Worm (Caenorhabditis elegans) whole organism, early embryonic: ENCODE measurements around the gene cst-1.

ENCODE experiments used
- B0310.2 ChIP-seq: sonication (generic microtip); optimal IDR thresholded peaks from 2 replicates; lab custom pipeline; 2016; ENCODE audit warnings: mild to moderate bottlenecking, missing genetic modification characterization, missing compliant biosample characterization
- F13C5.2 ChIP-seq: sonication (generic microtip); optimal IDR thresholded peaks from 2 replicates; lab custom pipeline; 2017; ENCODE audit warnings: mild to moderate bottlenecking, missing genetic modification characterization, inconsistent platforms, missing compliant biosample characterization
- aly-1 ChIP-seq: sonication (generic microtip); optimal IDR thresholded peaks from 2 replicates; lab custom pipeline; 2016; ENCODE audit warnings: missing genetic modification characterization, missing compliant biosample characterization
- ama-1 ChIP-seq: fragments of 150-350 bp; optimal IDR thresholded peaks from 2 replicates; lab custom pipeline; 2014
- ceh-13 ChIP-seq: fragments of 200-800 bp; sonication (Bioruptor generic); optimal IDR thresholded peaks from 2 replicates; lab custom pipeline; 2018; ENCODE audit warnings: mild to moderate bottlenecking, missing genetic modification characterization, missing compliant biosample characterization
- ceh-36 ChIP-seq: sonication (generic microtip); optimal IDR thresholded peaks from 2 replicates; lab custom pipeline; 2016; ENCODE audit warnings: missing genetic modification characterization, inconsistent platforms, missing compliant biosample characterization
- ets-7 ChIP-seq: sonication (generic microtip); optimal IDR thresholded peaks from 2 replicates; lab custom pipeline; 2016; ENCODE audit warnings: missing genotype, missing genetic modification characterization, missing compliant biosample characterization
- flt-1 ChIP-seq: fragments of 200-800 bp; sonication (Bioruptor generic); IDR thresholded peaks from 2 replicates; pipeline ENCODE4 v1.3.6; 2022; ENCODE audit warnings: missing genetic modification characterization, missing compliant biosample characterization
- hmbx-1 ChIP-seq: sonication (generic microtip); optimal IDR thresholded peaks from 2 replicates; lab custom pipeline; 2016; ENCODE audit warnings: mild to moderate bottlenecking, missing genetic modification characterization, missing compliant biosample characterization
- hmg-4 ChIP-seq: fragments of 200-800 bp; sonication (Bioruptor generic); optimal IDR thresholded peaks from 2 replicates; lab custom pipeline; 2018; ENCODE audit warnings: mild to moderate bottlenecking, missing genetic modification characterization, missing compliant biosample characterization
- hnd-1 ChIP-seq: sonication (generic microtip); optimal IDR thresholded peaks from 2 replicates; lab custom pipeline; 2016; ENCODE audit warnings: missing genetic modification characterization, missing compliant biosample characterization
- pes-1 ChIP-seq: fragments of 200-800 bp; sonication (Bioruptor generic); IDR thresholded peaks from 2 replicates; pipeline ENCODE4 v1.3.6; 2022; ENCODE audit warnings: missing genetic modification reagents, missing genetic modification characterization, missing compliant biosample characterization
- scrt-1 ChIP-seq: fragments of 200-800 bp; sonication (Bioruptor generic); IDR thresholded peaks from 2 replicates; pipeline ENCODE4 v1.3.6; 2022; ENCODE audit warnings: missing genetic modification characterization, missing compliant biosample characterization
- sea-1 ChIP-seq: fragments of 200-800 bp; sonication (Bioruptor generic); conservative IDR thresholded peaks from 2 replicates; pipeline ENCODE4 v1.3.6; 2022; ENCODE audit warnings: missing genetic modification characterization, missing compliant biosample characterization
- tbx-11 ChIP-seq: fragments of 200-800 bp; sonication (Bioruptor generic); IDR thresholded peaks from 2 replicates; pipeline ENCODE4 v1.3.6; 2022; ENCODE audit warnings: missing genetic modification characterization, missing compliant biosample characterization
- tbx-37 ChIP-seq: fragments of 200-800 bp; sonication (Bioruptor generic); conservative IDR thresholded peaks from 2 replicates; pipeline ENCODE4 v1.3.6; 2022; ENCODE audit warnings: missing genetic modification reagents, missing genetic modification characterization, missing compliant biosample characterization
- tra-4 ChIP-seq: sonication (generic microtip); optimal IDR thresholded peaks from 2 replicates; lab custom pipeline; 2017; ENCODE audit warnings: missing genetic modification characterization, missing compliant biosample characterization

The cst-1 gene

DNA sequence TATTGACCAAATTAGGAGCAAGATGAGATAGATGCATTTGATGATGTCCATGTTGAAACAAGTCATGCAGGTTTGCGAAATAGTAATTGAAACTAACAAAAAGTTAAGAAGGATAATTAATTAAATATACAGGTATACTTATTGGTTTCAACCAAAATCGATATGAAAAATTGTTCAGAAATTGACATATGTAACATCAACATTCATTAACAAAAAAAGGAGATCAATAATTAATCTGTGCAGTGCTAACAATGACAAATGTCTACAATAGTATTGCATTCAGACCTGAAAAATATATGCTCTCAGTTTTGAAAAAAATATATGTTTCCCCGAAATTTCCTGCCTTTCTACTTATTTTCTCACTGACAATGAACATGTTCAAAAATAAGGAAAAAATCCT lies 29.4 kb downstream of the cst-1 start, which contains the start of gene R160.4:
Gene R160.4, minus strand, starts transcription at position 101 of the 400 bp plus-strand sequence.
- TF ChIP-seq tbx-11 (GFP tag; lab: Robert Waterston, UW) (no peak), hmbx-1 (tag; lab: Kevin White, UChicago) (no peak), ceh-36 (tag; lab: Kevin White, UChicago) (no peak), ceh-13 (GFP tag; lab: Kevin White, UChicago) (no peak), F13C5.2 (tag; lab: Kevin White, UChicago) (no peak), aly-1 (tag; lab: Kevin White, UChicago) (no peak), B0310.2 (tag; lab: Kevin White, UChicago) (no peak), pes-1 (GFP tag; lab: Robert Waterston, UW) (no peak), sea-1 (GFP tag; lab: Robert Waterston, UW) (no peak), scrt-1 (no peak), tra-4 (no peak), hmg-4 (GFP tag; lab: Kevin White, UChicago) (no peak)

DNA sequence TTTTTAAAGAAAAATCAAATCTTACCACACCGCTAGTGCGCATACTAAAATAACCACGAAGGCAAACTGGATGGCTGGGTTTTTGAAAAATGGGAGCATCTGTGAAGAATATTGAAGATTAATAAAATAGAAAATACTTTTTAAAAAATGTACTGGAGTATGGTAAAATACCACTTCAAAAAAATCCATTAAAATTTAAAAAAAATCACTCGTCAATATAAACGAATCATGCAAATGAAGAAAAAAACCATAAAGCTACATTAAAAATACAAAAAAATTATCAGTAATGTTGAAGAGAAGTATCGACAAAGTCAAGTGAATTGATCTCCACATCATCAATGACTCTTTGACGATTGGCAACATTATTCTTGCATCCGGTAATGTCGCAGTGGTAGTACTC lies 31.3 kb downstream of the cst-1 start, which contains the start of gene R160.5:
Gene R160.5, minus strand, starts transcription at position 101 of the 400 bp plus-strand sequence.
- TF ChIP-seq tra-4 (no peak), hnd-1 (tag; lab: Kevin White, UChicago) (no peak)

ce11 chrX:4371413-4371812 lies 32.0 kb downstream of the cst-1 start, which contains the start of gene R160.13:
R160.13 (minus strand) TSS chrX:4371513.
- TF ChIP-seq ceh-36 (tag; lab: Kevin White, UChicago) (no peak), pes-1 (GFP tag; lab: Robert Waterston, UW) (no peak), tra-4 (no peak), hmbx-1 (tag; lab: Kevin White, UChicago) (no peak), tbx-11 (GFP tag; lab: Robert Waterston, UW) (no peak), hmg-4 (GFP tag; lab: Kevin White, UChicago) (no peak), scrt-1 (no peak)

- TF ChIP-seq ets-7 (tag; lab: Kevin White, UChicago) (no peak), hmbx-1 (tag; lab: Kevin White, UChicago) (no peak), aly-1 (tag; lab: Kevin White, UChicago) (no peak), tra-4 (no peak), hnd-1 (tag; lab: Kevin White, UChicago) (no peak), pes-1 (GFP tag; lab: Robert Waterston, UW) (no peak), ceh-36 (tag; lab: Kevin White, UChicago) (no peak), sea-1 (GFP tag; lab: Robert Waterston, UW) (no peak), ceh-13 (GFP tag; lab: Kevin White, UChicago) (no peak), ama-1 (lab: Kevin White, UChicago) (no peak), F13C5.2 (tag; lab: Kevin White, UChicago) (no peak), scrt-1 (no peak), flt-1 (GFP tag; lab: Robert Waterston, UW) (no peak)
Measured at ce11 chrX:4371988-4372387, 32.6 kb downstream of the cst-1 start, which contains the start of gene R160.14. R160.14 (minus strand) TSS chrX:4372088.

- TF ChIP-seq pes-1 (GFP tag; lab: Robert Waterston, UW): no peak
- no peak for TF ChIP-seq ets-7 (tag; lab: Kevin White, UChicago)
- TF ChIP-seq tbx-37 (GFP tag; lab: Robert Waterston, UW): no peak
- no peak for TF ChIP-seq ama-1 (lab: Kevin White, UChicago)
- no peak for TF ChIP-seq hnd-1 (tag; lab: Kevin White, UChicago)
- no peak for TF ChIP-seq aly-1 (tag; lab: Kevin White, UChicago)
- TF ChIP-seq sea-1 (GFP tag; lab: Robert Waterston, UW): no peak
Measured at ce11 chrX:4373123-4373522, 33.7 kb downstream of the cst-1 start, which contains the start of gene R160.6. R160.6 (minus strand) TSS chrX:4373223.

ce11 chrX:4376801-4377200 lies 37.4 kb downstream of the cst-1 start, which contains the start of gene R160.2:
R160.2 (minus strand) TSS chrX:4376901.
- TF ChIP-seq sea-1 (GFP tag; lab: Robert Waterston, UW) (no peak), ceh-36 (tag; lab: Kevin White, UChicago) (no peak), hmbx-1 (tag; lab: Kevin White, UChicago) (no peak), F13C5.2 (tag; lab: Kevin White, UChicago) (no peak), scrt-1 (no peak), ceh-13 (GFP tag; lab: Kevin White, UChicago) (no peak), ama-1 (lab: Kevin White, UChicago) (no peak), hnd-1 (tag; lab: Kevin White, UChicago) (no peak), tra-4 (no peak), B0310.2 (tag; lab: Kevin White, UChicago) (no peak), tbx-37 (GFP tag; lab: Robert Waterston, UW) (no peak), flt-1 (GFP tag; lab: Robert Waterston, UW) (no peak)

- TF ChIP-seq sea-1 (GFP tag; lab: Robert Waterston, UW): no peak
Measured at ce11 chrX:4377689-4378088, 38.3 kb downstream of the cst-1 start, which contains the start of gene R160.12. R160.12 (minus strand) TSS chrX:4377789.

- TF ChIP-seq ceh-36 (tag; lab: Kevin White, UChicago) (no peak), tra-4 (no peak), hmg-4 (GFP tag; lab: Kevin White, UChicago) (no peak), hmbx-1 (tag; lab: Kevin White, UChicago) (no peak), ets-7 (tag; lab: Kevin White, UChicago) (no peak), aly-1 (tag; lab: Kevin White, UChicago) (no peak), tbx-11 (GFP tag; lab: Robert Waterston, UW) (no peak), ceh-13 (GFP tag; lab: Kevin White, UChicago) (no peak), scrt-1 (no peak), hnd-1 (tag; lab: Kevin White, UChicago) (no peak)
Measured at ce11 chrX:4383316-4383936, 44.0 kb downstream of the cst-1 start, which contains the start of gene lst-2. lst-2 (minus strand) TSS chrX:4383366.
